Worm (Caenorhabditis elegans) whole organism, L2 larva: ENCODE measurements around the gene C55B6.4.

ENCODE experiments used
- C34F6.9 ChIP-seq: fragments of 150-350 bp; optimal IDR thresholded peaks from 2 replicates; lab custom pipeline; 2014; ENCODE audit warnings: missing biosample characterization, missing genetic modification characterization
- F13H6.1 ChIP-seq: sonication (generic microtip); optimal IDR thresholded peaks from 2 replicates; lab custom pipeline; 2016; ENCODE audit warnings: missing genetic modification characterization, missing compliant biosample characterization
- R02D3.7 ChIP-seq: fragments of 150-350 bp; optimal IDR thresholded peaks from 2 replicates; lab custom pipeline; 2014; ENCODE audit warnings: missing biosample characterization, missing genetic modification characterization
- Y55F3AM.14 ChIP-seq: fragments of 200-800 bp; sonication (Bioruptor generic); optimal IDR thresholded peaks from 2 replicates; lab custom pipeline; 2018; ENCODE audit warnings: mild to moderate bottlenecking, missing genetic modification characterization, missing compliant biosample characterization
- ZK546.5 ChIP-seq: sonication (generic microtip); optimal IDR thresholded peaks from 2 replicates; lab custom pipeline; 2017; ENCODE audit warnings: missing biosample characterization, missing genetic modification characterization
- alr-1 ChIP-seq: fragments of 150-350 bp; optimal IDR thresholded peaks from 2 replicates; lab custom pipeline; 2014; ENCODE audit warnings: missing biosample characterization, missing genetic modification characterization
- aly-2 ChIP-seq: fragments of 150-350 bp; optimal IDR thresholded peaks from 2 replicates; lab custom pipeline; 2014; ENCODE audit warnings: missing biosample characterization, missing genetic modification characterization
- ama-1 ChIP-seq: fragments of 150-350 bp; optimal IDR thresholded peaks from 2 replicates; lab custom pipeline; 2018; ENCODE audit warnings: inconsistent platforms
- blmp-1 ChIP-seq: sonication (generic microtip); optimal IDR thresholded peaks from 2 replicates; lab custom pipeline; 2017; ENCODE audit warnings: missing genetic modification characterization, mild to moderate bottlenecking, missing compliant biosample characterization, antibody characterized with exemption, moderate library complexity; ENCODE audit not compliant: insufficient read depth
- ceh-16 ChIP-seq: fragments of 150-350 bp; optimal IDR thresholded peaks from 2 replicates; lab custom pipeline; 2014; ENCODE audit warnings: missing biosample characterization, missing genetic modification characterization
- ceh-82 ChIP-seq: fragments of 150-350 bp; optimal IDR thresholded peaks from 2 replicates; lab custom pipeline; 2014; ENCODE audit warnings: missing biosample characterization, missing genetic modification characterization
- crh-2 ChIP-seq: sonication (generic microtip); optimal IDR thresholded peaks from 2 replicates; lab custom pipeline; 2017; ENCODE audit warnings: missing biosample characterization, missing genetic modification characterization
- dmd-4 ChIP-seq: sonication (generic microtip); optimal IDR thresholded peaks from 2 replicates; lab custom pipeline; 2017; ENCODE audit warnings: missing biosample characterization, missing genetic modification characterization
- egl-27 ChIP-seq: sonication (generic microtip); optimal IDR thresholded peaks from 3 replicates; lab custom pipeline; 2017; ENCODE audit warnings: missing biosample characterization, missing genetic modification reagents, missing genetic modification characterization
- elt-1 ChIP-seq: fragments of 150-350 bp; optimal IDR thresholded peaks from 2 replicates; lab custom pipeline; 2014; ENCODE audit warnings: missing biosample characterization, missing genetic modification characterization
- elt-3 ChIP-seq: sonication (generic microtip); optimal IDR thresholded peaks from 2 replicates; lab custom pipeline; 2017; ENCODE audit warnings: missing biosample characterization, missing genetic modification characterization
- fos-1 ChIP-seq: fragments of 150-350 bp; optimal IDR thresholded peaks from 2 replicates; lab custom pipeline; 2014; ENCODE audit warnings: missing biosample characterization, missing genetic modification characterization
- gmeb-1 ChIP-seq: fragments of 150-350 bp; optimal IDR thresholded peaks from 2 replicates; lab custom pipeline; 2014; ENCODE audit warnings: missing biosample characterization, missing genetic modification characterization
- lin-11 ChIP-seq: fragments of 150-350 bp; sonication (generic microtip); optimal IDR thresholded peaks from 2 replicates; lab custom pipeline; 2014; ENCODE audit warnings: missing biosample characterization, missing genetic modification characterization, inconsistent platforms, mixed read lengths
- lin-13 ChIP-seq: fragments of 150-350 bp; optimal IDR thresholded peaks from 2 replicates; lab custom pipeline; 2014; ENCODE audit warnings: missing biosample characterization, missing genetic modification reagents, missing genetic modification characterization
- lin-39 ChIP-seq: fragments of 150-350 bp; optimal IDR thresholded peaks from 2 replicates; lab custom pipeline; 2014; ENCODE audit warnings: missing biosample characterization, missing genetic modification reagents, missing genetic modification characterization
- lsy-2 ChIP-seq, 2 experiments: fragments of 150-350 bp in 1 of 2; sonication (generic microtip) in 1 of 2; optimal IDR thresholded peaks; 2 replicates each; lab custom pipeline; 2014 to 2017; ENCODE audit warnings: missing biosample characterization in 2 of 2, missing genetic modification characterization in 2 of 2
- mab-5 ChIP-seq: fragments of 150-350 bp; optimal IDR thresholded peaks from 2 replicates; lab custom pipeline; 2014; ENCODE audit warnings: missing biosample characterization, missing genetic modification characterization
- mbf-1 ChIP-seq: sonication (generic microtip); optimal IDR thresholded peaks from 2 replicates; lab custom pipeline; 2017; ENCODE audit warnings: missing biosample characterization, missing genetic modification characterization
- mdl-1 ChIP-seq, 2 experiments: fragments of 150-350 bp in 1 of 2; sonication (generic microtip) in 1 of 2; optimal IDR thresholded peaks; 2 replicates each; lab custom pipeline; 2017; ENCODE audit warnings: missing biosample characterization in 2 of 2, missing genetic modification characterization in 2 of 2
- nhr-10 ChIP-seq: sonication (generic microtip); optimal IDR thresholded peaks from 2 replicates; lab custom pipeline; 2017; ENCODE audit warnings: missing biosample characterization, missing genetic modification characterization
- nhr-11 ChIP-seq: fragments of 150-350 bp; optimal IDR thresholded peaks from 2 replicates; lab custom pipeline; 2014; ENCODE audit warnings: missing biosample characterization, missing genetic modification characterization
- nhr-12 ChIP-seq: fragments of 150-350 bp; optimal IDR thresholded peaks from 2 replicates; lab custom pipeline; 2014; ENCODE audit warnings: missing biosample characterization, missing genetic modification characterization
- nhr-129 ChIP-seq: fragments of 150-350 bp; optimal IDR thresholded peaks from 2 replicates; lab custom pipeline; 2014; ENCODE audit warnings: missing biosample characterization, missing genetic modification characterization
- nhr-21 ChIP-seq: fragments of 150-350 bp; optimal IDR thresholded peaks from 2 replicates; lab custom pipeline; 2014; ENCODE audit warnings: missing biosample characterization, missing genetic modification characterization
- nhr-23 ChIP-seq: fragments of 150-350 bp; optimal IDR thresholded peaks from 2 replicates; lab custom pipeline; 2014; ENCODE audit warnings: missing biosample characterization, missing genetic modification reagents, missing genetic modification characterization
- nhr-237 ChIP-seq: fragments of 150-350 bp; optimal IDR thresholded peaks from 2 replicates; lab custom pipeline; 2014; ENCODE audit warnings: missing biosample characterization, missing genetic modification characterization
- nhr-25 ChIP-seq: fragments of 150-350 bp; sonication (generic microtip); optimal IDR thresholded peaks from 3 replicates; lab custom pipeline; 2014; ENCODE audit warnings: missing biosample characterization, missing genetic modification characterization
- nhr-6 ChIP-seq: fragments of 150-350 bp; optimal IDR thresholded peaks from 2 replicates; lab custom pipeline; 2014; ENCODE audit warnings: missing biosample characterization, missing genetic modification characterization
- nhr-77 ChIP-seq: fragments of 150-350 bp; optimal IDR thresholded peaks from 2 replicates; lab custom pipeline; 2014; ENCODE audit warnings: missing biosample characterization, missing genetic modification characterization
- peb-1 ChIP-seq: fragments of 150-350 bp; optimal IDR thresholded peaks from 2 replicates; lab custom pipeline; 2014; ENCODE audit warnings: missing biosample characterization, missing genetic modification characterization
- sem-4 ChIP-seq: fragments of 150-350 bp; optimal IDR thresholded peaks from 2 replicates; lab custom pipeline; 2014; ENCODE audit warnings: missing biosample characterization, missing genetic modification reagents, missing genetic modification characterization
- skn-1 ChIP-seq: sonication (generic microtip); optimal IDR thresholded peaks from 2 replicates; lab custom pipeline; 2017; ENCODE audit warnings: missing biosample characterization, missing genetic modification characterization
- sma-3 ChIP-seq: sonication (generic microtip); optimal IDR thresholded peaks from 2 replicates; lab custom pipeline; 2016; ENCODE audit warnings: missing genetic modification reagents, missing genetic modification characterization, missing compliant biosample characterization
- sma-9 ChIP-seq, 2 experiments: fragments of 150-350 bp in 1 of 2; sonication (generic microtip) in 1 of 2; optimal IDR thresholded peaks; 2 replicates each; lab custom pipeline; 2014 to 2016; ENCODE audit warnings: missing genetic modification characterization in 2 of 2, mild to moderate bottlenecking in 1 of 2, missing biosample characterization in 1 of 2, missing compliant biosample characterization in 1 of 2, missing genetic modification reagents in 1 of 2, moderate library complexity in 1 of 2
- snpc-4 ChIP-seq: fragments of 150-350 bp; optimal IDR thresholded peaks from 2 replicates; lab custom pipeline; 2014; ENCODE audit warnings: missing biosample characterization, missing genetic modification characterization
- unc-39 ChIP-seq: fragments of 150-350 bp; optimal IDR thresholded peaks from 2 replicates; lab custom pipeline; 2014; ENCODE audit warnings: missing biosample characterization, missing genetic modification characterization
- unc-55 ChIP-seq: fragments of 150-350 bp; sonication (generic microtip); optimal IDR thresholded peaks from 3 replicates; lab custom pipeline; 2014; ENCODE audit warnings: missing biosample characterization, missing genetic modification reagents, missing genetic modification characterization
- unc-62 ChIP-seq: fragments of 150-350 bp; optimal IDR thresholded peaks from 2 replicates; lab custom pipeline; 2014; ENCODE audit warnings: missing biosample characterization, missing genetic modification reagents, missing genetic modification characterization
- zag-1 ChIP-seq: fragments of 150-350 bp; optimal IDR thresholded peaks from 2 replicates; lab custom pipeline; 2014; ENCODE audit warnings: missing biosample characterization, missing genetic modification characterization
- ztf-1 ChIP-seq: fragments of 200-800 bp; sonication (Bioruptor generic); conservative IDR thresholded peaks from 2 replicates; pipeline ENCODE4 v1.3.6; 2022; ENCODE audit warnings: missing genetic modification characterization, missing compliant biosample characterization
- ztf-11 ChIP-seq: sonication (generic microtip); optimal IDR thresholded peaks from 2 replicates; lab custom pipeline; 2017; ENCODE audit warnings: missing biosample characterization, missing genetic modification characterization
- ztf-4 ChIP-seq: fragments of 150-350 bp; optimal IDR thresholded peaks from 2 replicates; lab custom pipeline; 2014; ENCODE audit warnings: missing biosample characterization, missing genetic modification characterization

The C55B6.4 gene

DNA sequence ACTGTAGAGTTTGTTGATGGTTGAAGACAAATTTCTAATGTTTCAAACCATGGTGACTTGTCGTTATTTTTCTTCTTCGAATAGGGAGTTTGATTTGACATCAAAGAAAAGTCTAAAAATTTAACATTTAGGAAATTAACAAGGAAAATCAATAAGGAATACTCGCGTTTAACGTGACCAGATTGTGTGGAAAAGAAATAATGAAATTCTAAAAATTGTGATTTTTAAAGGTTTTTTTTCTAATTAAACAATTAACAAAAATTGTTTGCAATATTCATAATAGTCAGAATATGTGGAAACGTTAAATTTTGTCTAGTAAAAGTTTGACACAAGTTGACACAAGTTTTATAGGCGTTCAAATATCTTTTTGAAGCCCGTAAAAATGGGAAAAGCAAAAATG, at the start of gene C55B6.4:
C55B6.4 (minus strand) TSS at position 101 of the 400 bp plus-strand sequence.
- no peak for TF ChIP-seq nhr-12
- TF ChIP-seq egl-27 (tag; lab: Kevin White, UChicago) = no peak
- TF ChIP-seq F13H6.1 (tag; lab: Kevin White, UChicago) = no peak
- TF ChIP-seq dmd-4 (tag; lab: Kevin White, UChicago) = no peak
- no peak for TF ChIP-seq ama-1 (lab: Kevin White, UChicago)
- no peak for TF ChIP-seq mbf-1 (tag; lab: Kevin White, UChicago)
- TF ChIP-seq nhr-10 (tag; lab: Kevin White, UChicago) = no peak
- TF ChIP-seq nhr-129 (tag; lab: Kevin White, UChicago) = no peak
- TF ChIP-seq lin-13 (GFP tag; lab: Kevin White, UChicago) = no peak
- no peak for TF ChIP-seq nhr-11 (tag; lab: Kevin White, UChicago)
- TF ChIP-seq blmp-1 (tag; lab: Kevin White, UChicago) = no peak
- no peak for TF ChIP-seq elt-1 (tag; lab: Kevin White, UChicago)
- no peak for TF ChIP-seq sma-3 (GFP tag; lab: Kevin White, UChicago)
- no peak for TF ChIP-seq alr-1 (tag; lab: Kevin White, UChicago)
- TF ChIP-seq peb-1 (tag; lab: Kevin White, UChicago) = no peak
- TF ChIP-seq sem-4 (tag; lab: Kevin White, UChicago) = no peak

ce11 chrX:7236717-7237116, 49.2 kb upstream of the C55B6.4 start:
- no peak for TF ChIP-seq gmeb-1 (tag; lab: Kevin White, UChicago)
- TF ChIP-seq sma-3 (GFP tag; lab: Kevin White, UChicago) = no peak
- TF ChIP-seq ztf-11 (tag; lab: Kevin White, UChicago) = no peak
- peak; percentile 51 for TF ChIP-seq sma-9 (GFP tag; optimal IDR thresholded peaks at IDR 0.05; lab: Kevin White, UChicago)
- TF ChIP-seq sma-9 (tag; optimal IDR thresholded peaks at IDR 0.05; lab: Kevin White, UChicago) = no peak
- peak; percentile 85 for TF ChIP-seq nhr-129 (tag; lab: Kevin White, UChicago)
- no peak for TF ChIP-seq nhr-25 (tag; lab: Kevin White, UChicago)
- peak; percentile 55 for TF ChIP-seq ztf-4
- no peak for TF ChIP-seq Y55F3AM.14 (GFP tag; lab: Kevin White, UChicago)
- TF ChIP-seq elt-1 (tag; lab: Kevin White, UChicago) = no peak
- no peak for TF ChIP-seq nhr-12
- TF ChIP-seq nhr-10 (tag; lab: Kevin White, UChicago) = no peak
- TF ChIP-seq lin-13 (GFP tag; lab: Kevin White, UChicago) = peak; percentile 6
- no peak for TF ChIP-seq nhr-23 (tag; lab: Kevin White, UChicago)
- no peak for TF ChIP-seq R02D3.7 (tag; lab: Kevin White, UChicago)
- no peak for TF ChIP-seq peb-1 (tag; lab: Kevin White, UChicago)
- no peak for TF ChIP-seq lin-11 (tag; lab: Kevin White, UChicago)
- peak; percentile 39 for TF ChIP-seq nhr-6 (tag; lab: Kevin White, UChicago)
- TF ChIP-seq mdl-1 (tag; optimal IDR thresholded peaks at IDR 0.05; lab: Kevin White, UChicago) = no peak
- peak in 1 of 2 experiments; percentile 48 for TF ChIP-seq lsy-2 (tag; optimal IDR thresholded peaks at IDR 0.05; lab: Kevin White, UChicago)
- no peak for TF ChIP-seq ceh-16
- TF ChIP-seq alr-1 (tag; lab: Kevin White, UChicago) = no peak
- TF ChIP-seq nhr-237 (tag; lab: Kevin White, UChicago) = no peak
- TF ChIP-seq sem-4 (tag; lab: Kevin White, UChicago) = peak; percentile 56
- TF ChIP-seq skn-1 = no peak
- no peak for TF ChIP-seq crh-2 (tag; lab: Kevin White, UChicago)
- no peak for TF ChIP-seq unc-39 (tag; lab: Kevin White, UChicago)
- TF ChIP-seq C34F6.9 = peak; percentile 45
- TF ChIP-seq snpc-4 (tag; lab: Kevin White, UChicago) = no peak
- no peak for TF ChIP-seq nhr-21 (tag; lab: Kevin White, UChicago)
- TF ChIP-seq ztf-1 (GFP tag; lab: Robert Waterston, UW) = no peak
- TF ChIP-seq aly-2 (tag; lab: Kevin White, UChicago) = no peak
- no peak for TF ChIP-seq lin-39 (tag; lab: Kevin White, UChicago)
- TF ChIP-seq nhr-11 (tag; lab: Kevin White, UChicago) = no peak
- no peak for TF ChIP-seq ZK546.5 (tag; lab: Kevin White, UChicago)
- TF ChIP-seq zag-1 (tag; lab: Kevin White, UChicago) = no peak
- no peak for TF ChIP-seq fos-1 (tag; lab: Kevin White, UChicago)
- no peak for TF ChIP-seq ceh-82 (tag; lab: Kevin White, UChicago)
- no peak for TF ChIP-seq unc-55 (GFP tag; lab: Kevin White, UChicago)
- no peak for TF ChIP-seq nhr-77 (tag; lab: Kevin White, UChicago)
- TF ChIP-seq ama-1 (lab: Kevin White, UChicago) = no peak
- no peak for TF ChIP-seq mbf-1 (tag; lab: Kevin White, UChicago)
- peak; percentile 57 for TF ChIP-seq mab-5
- no peak for TF ChIP-seq elt-3
- TF ChIP-seq F13H6.1 (tag; lab: Kevin White, UChicago) = peak; percentile 87
- TF ChIP-seq unc-62 = no peak
- no peak for TF ChIP-seq blmp-1 (tag; lab: Kevin White, UChicago)
- no peak for TF ChIP-seq dmd-4 (tag; lab: Kevin White, UChicago)
- TF ChIP-seq egl-27 (tag; lab: Kevin White, UChicago) = no peak
- TF ChIP-seq, all 48 proteins: peak for 10
